Worm (Caenorhabditis elegans): ENCODE data around the gene Y48D7A.1.

ce11 chrX:3047224-3047623 lies 37.9 kb downstream of the Y48D7A.1 start:
- no peak for TF ChIP-seq tbx-11 (GFP tag; IDR thresholded peaks at IDR 0.05)
- no peak for TF ChIP-seq hmbx-1 (tag; optimal IDR thresholded peaks at IDR 0.05)

Measured in whole organism, early embryonic.